Worm (Caenorhabditis elegans): ENCODE data around the gene K08B12.3.

K08B12.3 gene

ce11 chrV:6229457-6229949 is 5.5 kb upstream of the K08B12.3 start:
- TF ChIP-seq ceh-82 (tag; optimal IDR thresholded peaks at IDR 0.05) (no peak), lin-39 (tag; optimal IDR thresholded peaks at IDR 0.05) (peak; percentile 87), tbx-2 (tag; optimal IDR thresholded peaks at IDR 0.05) (peak; percentile 47), zag-1 (tag; optimal IDR thresholded peaks at IDR 0.05) (no peak), nhr-43 (tag; optimal IDR thresholded peaks at IDR 0.05; ENCODE audit: poor library complexity, severe bottlenecking) (peak; percentile 64), elt-2 (tag; optimal IDR thresholded peaks at IDR 0.05) (peak; percentile 100), sea-2 (GFP tag; optimal IDR thresholded peaks at IDR 0.05) (no peak), ceh-9 (tag; optimal IDR thresholded peaks at IDR 0.05) (no peak), lsy-12 (tag; optimal IDR thresholded peaks at IDR 0.05) (peak; percentile 31), lin-15B (tag; optimal IDR thresholded peaks at IDR 0.05) (no peak), unc-62 (GFP tag; optimal IDR thresholded peaks at IDR 0.05) (peak; percentile 25), nhr-23 (tag; optimal IDR thresholded peaks at IDR 0.05) (peak; percentile 71), pqm-1 (tag; optimal IDR thresholded peaks at IDR 0.05) (peak; percentile 97), fos-1 (tag; optimal IDR thresholded peaks at IDR 0.05) (no peak), nhr-76 (tag; optimal IDR thresholded peaks at IDR 0.05) (no peak), R02D3.7 (tag; optimal IDR thresholded peaks at IDR 0.05) (peak; percentile 45), eor-1 (tag; optimal IDR thresholded peaks at IDR 0.05) (peak in 1 of 2 experiments; percentile 59), ama-1 (optimal IDR thresholded peaks at IDR 0.05) (peak; percentile 60), hmg-11 (tag; optimal IDR thresholded peaks at IDR 0.05) (peak; percentile 24), nhr-11 (tag; optimal IDR thresholded peaks at IDR 0.05) (no peak), elt-1 (tag; optimal IDR thresholded peaks at IDR 0.05) (peak; percentile 96), skn-1 (tag; optimal IDR thresholded peaks at IDR 0.05) (peak; percentile 83), ZK546.5 (tag; optimal IDR thresholded peaks at IDR 0.05) (no peak), unc-39 (tag; optimal IDR thresholded peaks at IDR 0.05) (no peak), ztf-4 (tag; optimal IDR thresholded peaks at IDR 0.05) (peak; percentile 65), nhr-77 (tag; optimal IDR thresholded peaks at IDR 0.05) (no peak), fkh-2 (tag; optimal IDR thresholded peaks at IDR 0.05) (no peak), nhr-237 (tag; optimal IDR thresholded peaks at IDR 0.05) (no peak), aly-2 (tag; optimal IDR thresholded peaks at IDR 0.05) (no peak), ceh-16 (tag; optimal IDR thresholded peaks at IDR 0.05) (no peak), nhr-25 (tag; optimal IDR thresholded peaks at IDR 0.05) (no peak), nhr-28 (tag; optimal IDR thresholded peaks at IDR 0.05) (no peak), fkh-10 (GFP tag; optimal IDR thresholded peaks at IDR 0.05) (no peak), egl-5 (tag; optimal IDR thresholded peaks at IDR 0.05) (peak; percentile 35), nhr-12 (tag; optimal IDR thresholded peaks at IDR 0.05) (no peak), jun-1 (tag; optimal IDR thresholded peaks at IDR 0.05) (peak; percentile 92), elt-3 (tag; optimal IDR thresholded peaks at IDR 0.05) (peak; percentile 23 to 96 (median 88)), daf-12 (tag; optimal IDR thresholded peaks at IDR 0.05) (no peak), ceh-28 (tag; optimal IDR thresholded peaks at IDR 0.05) (no peak), nhr-67 (tag; optimal IDR thresholded peaks at IDR 0.05) (no peak), mdl-1 (tag; optimal IDR thresholded peaks at IDR 0.05) (peak; percentile 46), snpc-4 (tag; optimal IDR thresholded peaks at IDR 0.05) (peak; percentile 9), nfya-1 (tag; optimal IDR thresholded peaks at IDR 0.05; ENCODE audit: insufficient read depth) (peak; percentile 27), egl-27 (tag; optimal IDR thresholded peaks at IDR 0.05) (peak; percentile 55), pha-4 (tag; optimal IDR thresholded peaks at IDR 0.05) (peak; percentile 98), mml-1 (tag; optimal IDR thresholded peaks at IDR 0.05) (no peak), ztf-11 (tag; optimal IDR thresholded peaks at IDR 0.05) (no peak)

All from whole organism, L3 larva.